Worm (Caenorhabditis elegans) whole organism, L4 larva: ENCODE results near the gene crh-1.

Source experiments
- D1046.2 ChIP-seq: fragments of 200-800 bp; sonication (Bioruptor generic); IDR thresholded peaks from 2 replicates; pipeline ENCODE4 v1.3.6; 2022; ENCODE audit warnings: missing genetic modification characterization, missing compliant biosample characterization
- T26A8.4 ChIP-seq: fragments of 200-800 bp; sonication (Bioruptor generic); IDR thresholded peaks from 2 replicates; pipeline ENCODE4 v1.3.6; 2022; ENCODE audit warnings: missing genetic modification characterization, missing compliant biosample characterization
- arid-1 ChIP-seq: fragments of 200-800 bp; sonication (Bioruptor generic); conservative IDR thresholded peaks from 2 replicates; pipeline ENCODE4 v1.3.6; 2022; ENCODE audit warnings: missing genetic modification reagents, missing genetic modification characterization, missing compliant biosample characterization
- ceh-20 ChIP-seq: fragments of 200-800 bp; sonication (Bioruptor generic); IDR thresholded peaks from 2 replicates; pipeline ENCODE4 v1.3.6; 2022; ENCODE audit warnings: missing genetic modification reagents, missing genetic modification characterization, missing compliant biosample characterization
- ceh-82 ChIP-seq: sonication (generic microtip); optimal IDR thresholded peaks from 2 replicates; lab custom pipeline; 2017; ENCODE audit warnings: missing biosample characterization, missing genetic modification characterization
- ctbp-1 ChIP-seq: fragments of 200-800 bp; sonication (Bioruptor generic); IDR thresholded peaks from 2 replicates; pipeline ENCODE4 v1.3.6; 2022; ENCODE audit warnings: missing genetic modification reagents, missing genetic modification characterization, missing compliant biosample characterization
- daf-16 ChIP-seq, 3 experiments: sonication (generic microtip); optimal IDR thresholded peaks; 2 replicates each; lab custom pipeline; 2016 to 2017; ENCODE audit warnings: missing genetic modification characterization in 3 of 3, missing genetic modification reagents in 3 of 3, mild to moderate bottlenecking in 2 of 3, missing compliant biosample characterization in 2 of 3, missing biosample characterization in 1 of 3, moderate library complexity in 1 of 3
- daf-19 ChIP-seq: fragments of 200-800 bp; sonication (Bioruptor generic); conservative IDR thresholded peaks from 2 replicates; pipeline ENCODE4 v1.3.6; 2022; ENCODE audit warnings: missing genetic modification characterization, missing compliant biosample characterization
- dmd-6 ChIP-seq: fragments of 200-800 bp; sonication (Bioruptor generic); IDR thresholded peaks from 2 replicates; pipeline ENCODE4 v1.3.6; 2022; ENCODE audit warnings: missing genetic modification reagents, missing genetic modification characterization, missing compliant biosample characterization
- dmd-8 ChIP-seq: fragments of 200-800 bp; sonication (Bioruptor generic); IDR thresholded peaks from 2 replicates; pipeline ENCODE4 v1.3.6; 2022; ENCODE audit warnings: missing genetic modification characterization, missing compliant biosample characterization
- dmd-9 ChIP-seq: fragments of 200-800 bp; sonication (Bioruptor generic); IDR thresholded peaks from 2 replicates; pipeline ENCODE4 v1.3.6; 2022; ENCODE audit warnings: missing genetic modification reagents, missing genetic modification characterization, missing compliant biosample characterization
- dpl-1 ChIP-seq: fragments of 150-350 bp; optimal IDR thresholded peaks from 2 replicates; lab custom pipeline; 2014; ENCODE audit warnings: missing biosample characterization, missing genetic modification reagents, missing genetic modification characterization
- dve-1 ChIP-seq: sonication (generic microtip); optimal IDR thresholded peaks from 2 replicates; lab custom pipeline; 2017; ENCODE audit warnings: antibody characterized with exemption, mild to moderate bottlenecking, missing genetic modification characterization, missing compliant biosample characterization; ENCODE audit not compliant: insufficient read depth
- egl-43 ChIP-seq: fragments of 200-800 bp; sonication (Bioruptor generic); IDR thresholded peaks from 2 replicates; pipeline ENCODE4 v1.3.6; 2022; ENCODE audit warnings: missing genetic modification reagents, missing genetic modification characterization, missing compliant biosample characterization
- fos-1 ChIP-seq: fragments of 150-350 bp; optimal IDR thresholded peaks from 2 replicates; lab custom pipeline; 2014; ENCODE audit warnings: missing biosample characterization, missing genetic modification characterization
- hif-1 ChIP-seq, 2 experiments: sonication (generic microtip); optimal IDR thresholded peaks; 2 replicates each; lab custom pipeline; 2016 to 2017; ENCODE audit warnings: missing compliant biosample characterization in 2 of 2, missing genetic modification characterization in 2 of 2, missing genetic modification reagents in 2 of 2, missing genotype in 2 of 2, mild to moderate bottlenecking in 1 of 2
- hlh-11 ChIP-seq: fragments of 200-800 bp; sonication (Bioruptor generic); optimal IDR thresholded peaks from 2 replicates; lab custom pipeline; 2018; ENCODE audit warnings: mild to moderate bottlenecking, missing genetic modification characterization, missing compliant biosample characterization
- hlh-30 ChIP-seq: sonication (generic microtip); optimal IDR thresholded peaks from 2 replicates; lab custom pipeline; 2017; ENCODE audit warnings: antibody characterized with exemption, mild to moderate bottlenecking, missing genetic modification characterization, missing compliant biosample characterization; ENCODE audit not compliant: insufficient read depth
- hmg-1.1 ChIP-seq: fragments of 200-800 bp; sonication (Bioruptor generic); IDR thresholded peaks from 2 replicates; pipeline ENCODE4 v1.3.6; 2022; ENCODE audit warnings: missing genetic modification reagents, missing genetic modification characterization, missing compliant biosample characterization
- jun-1 ChIP-seq: fragments of 150-350 bp; optimal IDR thresholded peaks from 2 replicates; lab custom pipeline; 2014; ENCODE audit warnings: missing biosample characterization, missing genetic modification reagents, missing genetic modification characterization
- lin-1 ChIP-seq: fragments of 200-800 bp; sonication (Bioruptor generic); IDR thresholded peaks from 2 replicates; pipeline ENCODE4 v1.3.6; 2022; ENCODE audit warnings: missing genetic modification reagents, missing genetic modification characterization, missing compliant biosample characterization
- lir-3 ChIP-seq: sonication (generic microtip); optimal IDR thresholded peaks from 2 replicates; lab custom pipeline; 2016; ENCODE audit warnings: mild to moderate bottlenecking, missing genetic modification characterization, missing compliant biosample characterization
- lsy-2 ChIP-seq, 2 experiments: fragments of 150-350 bp in 1 of 2; sonication (generic microtip) in 1 of 2; optimal IDR thresholded peaks; 2 replicates each; lab custom pipeline; 2014 to 2017; ENCODE audit warnings: missing biosample characterization in 2 of 2, missing genetic modification characterization in 2 of 2
- mdl-1 ChIP-seq, 2 experiments: fragments of 150-350 bp in 1 of 2; sonication (generic microtip) in 1 of 2; optimal IDR thresholded peaks; 2 replicates each; lab custom pipeline; 2014 to 2017; ENCODE audit warnings: missing biosample characterization in 2 of 2, missing genetic modification characterization in 2 of 2
- mep-1 ChIP-seq: fragments of 150-350 bp; sonication (generic microtip); optimal IDR thresholded peaks from 3 replicates; lab custom pipeline; 2014; ENCODE audit warnings: missing biosample characterization, missing genetic modification characterization
- mes-2 ChIP-seq: sonication (generic microtip); optimal IDR thresholded peaks from 2 replicates; lab custom pipeline; 2016; ENCODE audit warnings: missing genotype, mild to moderate bottlenecking, missing genetic modification characterization, missing compliant biosample characterization; ENCODE audit not compliant: poor library complexity, severe bottlenecking
- mxl-3 ChIP-seq: fragments of 200-800 bp; sonication (Bioruptor generic); optimal IDR thresholded peaks from 2 replicates; lab custom pipeline; 2018; ENCODE audit warnings: mild to moderate bottlenecking, missing genetic modification characterization, missing compliant biosample characterization
- nhr-10 ChIP-seq: fragments of 150-350 bp; optimal IDR thresholded peaks from 2 replicates; lab custom pipeline; 2014; ENCODE audit warnings: missing biosample characterization, missing genetic modification characterization
- nhr-102 ChIP-seq: sonication (generic microtip); optimal IDR thresholded peaks from 2 replicates; lab custom pipeline; 2016; ENCODE audit warnings: mild to moderate bottlenecking, missing genetic modification characterization, moderate library complexity, missing compliant biosample characterization
- nhr-11 ChIP-seq: fragments of 150-350 bp; optimal IDR thresholded peaks from 2 replicates; lab custom pipeline; 2014; ENCODE audit warnings: missing biosample characterization, missing genetic modification characterization
- nhr-237 ChIP-seq: sonication (generic microtip); optimal IDR thresholded peaks from 2 replicates; lab custom pipeline; 2017; ENCODE audit warnings: missing biosample characterization, missing genetic modification characterization
- nhr-28 ChIP-seq: fragments of 150-350 bp; optimal IDR thresholded peaks from 2 replicates; lab custom pipeline; 2014; ENCODE audit warnings: missing biosample characterization, missing genetic modification characterization
- nhr-48 ChIP-seq: sonication (generic microtip); optimal IDR thresholded peaks from 2 replicates; lab custom pipeline; 2016; ENCODE audit warnings: mild to moderate bottlenecking, missing genetic modification characterization, missing compliant biosample characterization
- nhr-6 ChIP-seq: fragments of 150-350 bp; optimal IDR thresholded peaks from 2 replicates; lab custom pipeline; 2014; ENCODE audit warnings: missing biosample characterization, missing genetic modification characterization
- nhr-76 ChIP-seq: fragments of 150-350 bp; optimal IDR thresholded peaks from 2 replicates; lab custom pipeline; 2014; ENCODE audit warnings: missing biosample characterization, missing genetic modification characterization
- nhr-77 ChIP-seq: fragments of 150-350 bp; optimal IDR thresholded peaks from 2 replicates; lab custom pipeline; 2014; ENCODE audit warnings: missing biosample characterization, missing genetic modification characterization
- pha-4 ChIP-seq, 2 experiments: fragments of 150-350 bp in 1 of 2; fragments of 200-800 bp in 1 of 2; sonication (Bioruptor generic) in 1 of 2; IDR thresholded peaks in 1 of 2; optimal IDR thresholded peaks in 1 of 2; 2 replicates each; pipeline versions ENCODE4 v1.3.6 to Lab custom; 2014 to 2022; ENCODE audit warnings: missing genetic modification characterization in 2 of 2, missing genetic modification reagents in 2 of 2, missing biosample characterization in 1 of 2, missing compliant biosample characterization in 1 of 2
- php-3 ChIP-seq: fragments of 200-800 bp; sonication (Bioruptor generic); IDR thresholded peaks from 2 replicates; pipeline ENCODE4 v1.3.6; 2022; ENCODE audit warnings: missing genetic modification reagents, missing genetic modification characterization, missing compliant biosample characterization
- pqm-1 ChIP-seq: sonication (generic microtip); optimal IDR thresholded peaks from 2 replicates; lab custom pipeline; 2017; ENCODE audit warnings: missing biosample characterization, missing genetic modification characterization
- sdz-12 ChIP-seq: fragments of 200-800 bp; sonication (Bioruptor generic); optimal IDR thresholded peaks from 2 replicates; lab custom pipeline; 2018; ENCODE audit warnings: mild to moderate bottlenecking, missing genetic modification characterization, missing compliant biosample characterization
- set-16 ChIP-seq: fragments of 200-800 bp; sonication (Bioruptor generic); IDR thresholded peaks from 2 replicates; pipeline ENCODE4 v1.3.6; 2022; ENCODE audit warnings: missing genetic modification reagents, missing genetic modification characterization, missing compliant biosample characterization
- snpc-4 ChIP-seq: fragments of 150-350 bp; optimal IDR thresholded peaks from 2 replicates; lab custom pipeline; 2014; ENCODE audit warnings: missing biosample characterization, missing genetic modification characterization
- unc-62 ChIP-seq, 3 experiments: fragments of 150-350 bp in 1 of 3; sonication (generic microtip); optimal IDR thresholded peaks in 2 of 3; peaks in 1 of 3; 1 replicate in 1 of 3; 2 replicates in 2 of 3; lab custom pipeline; 2014 to 2017; ENCODE audit warnings: missing biosample characterization in 3 of 3, missing genetic modification characterization in 3 of 3, missing genetic modification reagents in 3 of 3, missing genotype in 1 of 3
- zag-1 ChIP-seq: fragments of 150-350 bp; optimal IDR thresholded peaks from 2 replicates; lab custom pipeline; 2014; ENCODE audit warnings: missing biosample characterization, missing genetic modification characterization
- ztf-7 ChIP-seq: fragments of 150-350 bp; optimal IDR thresholded peaks from 2 replicates; lab custom pipeline; 2014; ENCODE audit warnings: missing biosample characterization, missing genetic modification characterization

The crh-1 gene

DNA sequence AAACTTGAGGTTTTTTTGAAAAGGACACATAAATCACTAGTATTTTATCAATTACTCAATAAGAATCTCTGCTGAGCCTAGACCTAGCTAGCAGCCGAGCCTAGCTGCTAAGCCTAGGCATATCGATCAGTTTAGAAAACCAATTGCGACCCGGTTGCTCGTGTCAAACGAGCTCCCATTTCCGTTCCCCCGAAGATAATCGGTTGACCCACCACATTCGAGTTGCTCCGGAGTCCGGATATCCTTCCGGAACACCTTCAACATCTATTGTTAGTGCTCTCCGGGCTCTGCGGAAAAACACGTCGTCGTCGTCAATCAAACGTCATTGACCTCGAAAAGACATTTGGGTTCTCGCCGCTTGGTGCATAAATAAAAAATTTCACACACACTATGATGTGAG lies 26.2 kb downstream of the crh-1 start:
- TF ChIP-seq lir-3 (no peak), egl-43 (GFP tag; lab: Robert Waterston, UW) (peak; percentile 76), zag-1 (no peak), set-16 (GFP tag; lab: Robert Waterston, UW) (0 out of 2 replicates have a peak, but pooled peaks have one; percentile 11), mxl-3 (GFP tag; lab: Kevin White, UChicago) (no peak), D1046.2 (GFP tag; lab: Robert Waterston, UW) (0 out of 2 replicates have a peak, but pooled peaks have one; percentile 16), nhr-76 (no peak), ztf-7 (no peak), unc-62 (GFP tag; optimal IDR thresholded peaks at IDR 0.05 in 1 of 2; lab: Kevin White, UChicago) (peak in 1 of 2 experiments; percentile 21), unc-62 (tag; optimal IDR thresholded peaks at IDR 0.05; lab: Kevin White, UChicago) (no peak)

ce11 chrIII:11684770-11685169 lies 27.2 kb downstream of the crh-1 start:
- no peak for TF ChIP-seq snpc-4
- peak in 1 of 2 experiments; percentile 37 for TF ChIP-seq lsy-2 (tag; optimal IDR thresholded peaks at IDR 0.05; lab: Kevin White, UChicago)
- TF ChIP-seq hlh-11 (tag; lab: Kevin White, UChicago): peak; percentile 85
- TF ChIP-seq dmd-6 (GFP tag; lab: Robert Waterston, UW): peak; percentile 85
- no peak for TF ChIP-seq nhr-237 (tag; lab: Kevin White, UChicago)
- TF ChIP-seq nhr-28 (tag; lab: Kevin White, UChicago): peak; percentile 79
- TF ChIP-seq mep-1 (tag; lab: Kevin White, UChicago): peak; percentile 15
- peak; percentile 8 for TF ChIP-seq dpl-1 (GFP tag; lab: Kevin White, UChicago)
- no peak for TF ChIP-seq dmd-9 (GFP tag; lab: Robert Waterston, UW)
- TF ChIP-seq mdl-1 (tag; optimal IDR thresholded peaks at IDR 0.05; lab: Kevin White, UChicago): peak in 1 of 2 experiments; percentile 25
- no peak for TF ChIP-seq daf-16 (GFP tag; optimal IDR thresholded peaks at IDR 0.05; lab: Kevin White, UChicago)
- peak; percentile 92 for TF ChIP-seq daf-16 (tag; optimal IDR thresholded peaks at IDR 0.05; lab: Kevin White, UChicago)
- peak; percentile 57 for TF ChIP-seq nhr-48
- 0 out of 2 replicates have a peak, but pooled peaks have one; percentile 40 for TF ChIP-seq php-3 (GFP tag; lab: Robert Waterston, UW)
- peak; percentile 23 for TF ChIP-seq mes-2 (tag; lab: Kevin White, UChicago)
- no peak for TF ChIP-seq ceh-82
- peak; percentile 9 for TF ChIP-seq nhr-102 (tag; lab: Kevin White, UChicago)
- peak; percentile 41 for TF ChIP-seq hlh-30
- TF ChIP-seq pqm-1 (tag; lab: Kevin White, UChicago): peak; percentile 31
- peak in 1 of 2 experiments; percentile 20 for TF ChIP-seq hif-1 (tag; optimal IDR thresholded peaks at IDR 0.05; lab: Kevin White, UChicago)
- peak; percentile 42 for TF ChIP-seq nhr-77
- peak; percentile 82 for TF ChIP-seq dve-1 (tag; lab: Kevin White, UChicago)
- TF ChIP-seq ctbp-1: no peak

DNA sequence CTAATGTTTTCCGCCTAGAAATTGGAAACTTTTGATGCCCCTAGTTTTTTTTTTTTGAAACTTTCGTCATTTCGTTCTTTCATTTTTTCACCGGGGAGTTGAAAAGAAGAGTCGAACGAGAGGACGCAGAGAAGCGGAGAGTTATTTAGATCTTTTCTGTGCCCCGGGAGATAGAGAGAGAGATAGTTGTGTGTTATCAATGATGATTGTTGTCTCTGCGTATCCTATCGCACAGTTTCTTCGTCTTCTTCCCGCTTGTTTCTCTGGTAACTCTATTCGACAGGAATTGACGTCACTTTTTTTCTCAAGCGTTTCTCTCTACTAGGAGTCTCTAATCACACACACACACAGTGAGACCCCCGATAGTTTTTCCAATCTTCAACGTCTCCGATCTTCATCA lies 31.7 kb downstream of the crh-1 start:
- peak; percentile 68 for TF ChIP-seq mes-2 (tag; lab: Kevin White, UChicago)
- TF ChIP-seq pqm-1 (tag; lab: Kevin White, UChicago): peak; percentile 86
- TF ChIP-seq nhr-48: peak; percentile 55
- peak in 1 of 2 experiments; percentile 58 for TF ChIP-seq mdl-1 (tag; optimal IDR thresholded peaks at IDR 0.05; lab: Kevin White, UChicago)
- peak; percentile 99 for TF ChIP-seq nhr-28 (tag; lab: Kevin White, UChicago)
- peak; percentile 45 for TF ChIP-seq nhr-6 (tag; lab: Kevin White, UChicago)
- no peak for TF ChIP-seq pha-4 (GFP tag; IDR thresholded peaks at IDR 0.05; lab: Robert Waterston, UW)
- peak; percentile 22 for TF ChIP-seq pha-4 (tag; optimal IDR thresholded peaks at IDR 0.05; lab: Kevin White, UChicago)
- TF ChIP-seq lin-1 (GFP tag; lab: Robert Waterston, UW): peak; percentile 70; the same call in 1 of the 2 replicates
- TF ChIP-seq ceh-20: no peak
- peak; percentile 42 for TF ChIP-seq dpl-1 (GFP tag; lab: Kevin White, UChicago)
- 0 out of 2 replicates have a peak, but pooled peaks have one; percentile 35 for TF ChIP-seq T26A8.4 (GFP tag; lab: Robert Waterston, UW)
- peak; percentile 29 for TF ChIP-seq hlh-30
- peak; percentile 79 for TF ChIP-seq nhr-77
- peak; percentile 39 for TF ChIP-seq nhr-102 (tag; lab: Kevin White, UChicago)
- no peak for TF ChIP-seq fos-1 (tag; lab: Kevin White, UChicago)
- peak; percentile 56 for TF ChIP-seq ztf-7
- peak; percentile 34 for TF ChIP-seq nhr-11 (tag; lab: Kevin White, UChicago)
- TF ChIP-seq dmd-6 (GFP tag; lab: Robert Waterston, UW): peak; percentile 88
- peak; percentile 48; the same call in 1 of the 2 replicates for TF ChIP-seq hmg-1.1 (GFP tag; lab: Robert Waterston, UW)
- TF ChIP-seq jun-1 (tag; lab: Kevin White, UChicago): peak; percentile 37
- no peak; the same call in 1 of the 2 replicates for TF ChIP-seq arid-1 (GFP tag; lab: Robert Waterston, UW)
- TF ChIP-seq daf-19: no peak
- TF ChIP-seq nhr-10 (tag; lab: Kevin White, UChicago): peak; percentile 81
- no peak for TF ChIP-seq dmd-8 (GFP tag; lab: Robert Waterston, UW)
- no peak for TF ChIP-seq sdz-12 (GFP tag; lab: Kevin White, UChicago)
